Worm (Caenorhabditis elegans): Measurements from ENCODE around the gene srt-31.

The srt-31 gene

ce11 chrV:472589-472988 lies at the start of gene srt-31:
Gene srt-31, plus strand, starts transcription at chrV:472889.
- TF ChIP-seq mbf-1 (tag; optimal IDR thresholded peaks at IDR 0.05) (no peak), unc-62 (GFP tag; optimal IDR thresholded peaks at IDR 0.05) (no peak), elt-1 (tag; optimal IDR thresholded peaks at IDR 0.05) (no peak), ama-1 (optimal IDR thresholded peaks at IDR 0.05) (no peak), ztf-11 (tag; optimal IDR thresholded peaks at IDR 0.05) (no peak), lin-39 (tag; optimal IDR thresholded peaks at IDR 0.05) (no peak), ceh-16 (tag; optimal IDR thresholded peaks at IDR 0.05) (no peak), Y55F3AM.14 (GFP tag; optimal IDR thresholded peaks at IDR 0.05) (no peak), F13H6.1 (tag; optimal IDR thresholded peaks at IDR 0.05) (no peak), nhr-10 (tag; optimal IDR thresholded peaks at IDR 0.05) (no peak), ceh-82 (tag; optimal IDR thresholded peaks at IDR 0.05) (no peak), nhr-237 (tag; optimal IDR thresholded peaks at IDR 0.05) (no peak)

- TF ChIP-seq mdl-1 (tag; optimal IDR thresholded peaks at IDR 0.05) (no peak), ztf-4 (tag; optimal IDR thresholded peaks at IDR 0.05) (no peak), nhr-25 (tag; optimal IDR thresholded peaks at IDR 0.05) (no peak), blmp-1 (tag; optimal IDR thresholded peaks at IDR 0.05; ENCODE audit: insufficient read depth) (no peak), C34F6.9 (tag; optimal IDR thresholded peaks at IDR 0.05) (no peak)
Observed at ce11 chrV:424140-424539, 48.5 kb upstream of the srt-31 start, which contains the start of gene B0554.5. Gene B0554.5, plus strand, starts transcription at chrV:424440.

ce11 chrV:428844-429243 lies 43.8 kb upstream of the srt-31 start, which contains the start of gene B0554.4:
Gene B0554.4, plus strand, starts transcription at chrV:429144.
- TF ChIP-seq peb-1 (tag; optimal IDR thresholded peaks at IDR 0.05) (no peak), nhr-25 (tag; optimal IDR thresholded peaks at IDR 0.05) (no peak), fos-1 (tag; optimal IDR thresholded peaks at IDR 0.05) (no peak), gmeb-1 (tag; optimal IDR thresholded peaks at IDR 0.05) (no peak), skn-1 (tag; optimal IDR thresholded peaks at IDR 0.05) (no peak), aly-2 (tag; optimal IDR thresholded peaks at IDR 0.05) (no peak), elt-3 (tag; optimal IDR thresholded peaks at IDR 0.05) (no peak), lin-13 (GFP tag; optimal IDR thresholded peaks at IDR 0.05) (no peak), C34F6.9 (tag; optimal IDR thresholded peaks at IDR 0.05) (no peak), zag-1 (tag; optimal IDR thresholded peaks at IDR 0.05) (no peak), unc-55 (GFP tag; optimal IDR thresholded peaks at IDR 0.05) (no peak), nhr-10 (tag; optimal IDR thresholded peaks at IDR 0.05) (no peak), ztf-11 (tag; optimal IDR thresholded peaks at IDR 0.05) (no peak), nhr-237 (tag; optimal IDR thresholded peaks at IDR 0.05) (no peak), mbf-1 (tag; optimal IDR thresholded peaks at IDR 0.05) (no peak), nhr-6 (tag; optimal IDR thresholded peaks at IDR 0.05) (no peak), F13H6.1 (tag; optimal IDR thresholded peaks at IDR 0.05) (no peak), blmp-1 (tag; optimal IDR thresholded peaks at IDR 0.05; ENCODE audit: insufficient read depth) (no peak), ZK546.5 (tag; optimal IDR thresholded peaks at IDR 0.05) (no peak)

- no peak for TF ChIP-seq elt-3 (tag; optimal IDR thresholded peaks at IDR 0.05)
- no peak for TF ChIP-seq ceh-82 (tag; optimal IDR thresholded peaks at IDR 0.05)
- TF ChIP-seq mdl-1 (tag; optimal IDR thresholded peaks at IDR 0.05) = no peak
- no peak for TF ChIP-seq ceh-16 (tag; optimal IDR thresholded peaks at IDR 0.05)
- TF ChIP-seq nhr-6 (tag; optimal IDR thresholded peaks at IDR 0.05) = no peak
- no peak for TF ChIP-seq zag-1 (tag; optimal IDR thresholded peaks at IDR 0.05)
- TF ChIP-seq lin-13 (GFP tag; optimal IDR thresholded peaks at IDR 0.05) = no peak
- no peak for TF ChIP-seq nhr-21 (tag; optimal IDR thresholded peaks at IDR 0.05)
- no peak for TF ChIP-seq unc-39 (tag; optimal IDR thresholded peaks at IDR 0.05)
- no peak for TF ChIP-seq ama-1 (optimal IDR thresholded peaks at IDR 0.05)
- no peak for TF ChIP-seq ztf-4 (tag; optimal IDR thresholded peaks at IDR 0.05)
- TF ChIP-seq snpc-4 (tag; optimal IDR thresholded peaks at IDR 0.05) = no peak
- TF ChIP-seq ztf-11 (tag; optimal IDR thresholded peaks at IDR 0.05) = no peak
Observed at ce11 chrV:432991-433390, 39.7 kb upstream of the srt-31 start.

- TF ChIP-seq lin-13 (GFP tag; optimal IDR thresholded peaks at IDR 0.05) (no peak), ama-1 (optimal IDR thresholded peaks at IDR 0.05) (no peak), nhr-10 (tag; optimal IDR thresholded peaks at IDR 0.05) (no peak), unc-39 (tag; optimal IDR thresholded peaks at IDR 0.05) (no peak), skn-1 (tag; optimal IDR thresholded peaks at IDR 0.05) (no peak), crh-2 (tag; optimal IDR thresholded peaks at IDR 0.05) (no peak), unc-62 (GFP tag; optimal IDR thresholded peaks at IDR 0.05) (no peak), sma-3 (GFP tag; optimal IDR thresholded peaks at IDR 0.05) (no peak), gmeb-1 (tag; optimal IDR thresholded peaks at IDR 0.05) (no peak), aly-2 (tag; optimal IDR thresholded peaks at IDR 0.05) (no peak), nhr-77 (tag; optimal IDR thresholded peaks at IDR 0.05) (no peak), ZK546.5 (tag; optimal IDR thresholded peaks at IDR 0.05) (no peak), mdl-1 (tag; optimal IDR thresholded peaks at IDR 0.05) (no peak), egl-27 (tag; optimal IDR thresholded peaks at IDR 0.05) (no peak), nhr-11 (tag; optimal IDR thresholded peaks at IDR 0.05) (no peak), blmp-1 (tag; optimal IDR thresholded peaks at IDR 0.05; ENCODE audit: insufficient read depth) (no peak), lsy-2 (tag; optimal IDR thresholded peaks at IDR 0.05) (no peak), nhr-129 (tag; optimal IDR thresholded peaks at IDR 0.05) (no peak)
Observed at ce11 chrV:433898-434297, 38.8 kb upstream of the srt-31 start, which contains the start of gene B0554.2. Gene B0554.2, plus strand, starts transcription at chrV:434198.
